Fruit fly (Drosophila melanogaster) whole organism, pupa: ENCODE data around the gene CG15563.

ENCODE experiments used
- CG12605 ChIP-seq: fragments of 200-800 bp; sonication (Bioruptor generic); IDR thresholded peaks from 2 replicates; pipeline ENCODE4 v1.3.6; 2022; ENCODE audit warnings: missing biosample characterization, missing genetic modification characterization
- CG14655 ChIP-seq: fragments of 200-800 bp; sonication (Bioruptor generic); optimal IDR thresholded peaks from 3 replicates; lab custom pipeline; 2017; ENCODE audit warnings: mild to moderate bottlenecking, missing biosample characterization, missing genetic modification reagents, missing genetic modification characterization
- CG34367 ChIP-seq: fragments of 200-800 bp; sonication (Bioruptor generic); optimal IDR thresholded peaks from 2 replicates; lab custom pipeline; 2018; ENCODE audit warnings: missing biosample characterization, mild to moderate bottlenecking, missing genetic modification characterization
- D1 ChIP-seq: fragments of 200-800 bp; sonication (Bioruptor generic); optimal IDR thresholded peaks from 2 replicates; lab custom pipeline; 2018; ENCODE audit warnings: missing biosample characterization, mild to moderate bottlenecking, missing genetic modification characterization, moderate library complexity
- EcR ChIP-seq: fragments of 200-800 bp; sonication (Bioruptor generic); optimal IDR thresholded peaks from 3 replicates; lab custom pipeline; 2019; ENCODE audit warnings: missing biosample characterization, missing genetic modification characterization, mild to moderate bottlenecking, moderate library complexity, missing genetic modification reagents
- Ets98B ChIP-seq: fragments of 200-800 bp; sonication (Bioruptor generic); IDR thresholded peaks from 2 replicates; pipeline ENCODE4 v1.3.6; 2022; ENCODE audit warnings: missing biosample characterization, missing genetic modification characterization
- Pif1A ChIP-seq: fragments of 200-800 bp; sonication (Bioruptor generic); optimal IDR thresholded peaks from 3 replicates; lab custom pipeline; 2016; ENCODE audit warnings: missing biosample characterization, missing genetic modification characterization
- Pif1B ChIP-seq: fragments of 200-800 bp; sonication (Bioruptor generic); optimal IDR thresholded peaks from 3 replicates; lab custom pipeline; 2016; ENCODE audit warnings: missing biosample characterization, missing genetic modification characterization

- no peak for TF ChIP-seq CG34367
- no peak for TF ChIP-seq Pif1B (GFP tag; lab: Kevin White, UChicago)
- TF ChIP-seq D1: no peak
- no peak for TF ChIP-seq Pif1A
- peak; percentile 69 for TF ChIP-seq Ets98B (GFP tag; lab: Robert Waterston, UW)
- peak; percentile 68 for TF ChIP-seq EcR (GFP tag; lab: Kevin White, UChicago)
- TF ChIP-seq CG12605 (GFP tag; lab: Robert Waterston, UW): no peak
- no peak for TF ChIP-seq CG14655 (GFP tag; lab: Kevin White, UChicago)
These were observed 20.2 kb upstream of the CG15563 start, which contains the start of the genes qless and mRpL32 for dm6 chr3R:31252093-31252962.
